Fruit fly (Drosophila melanogaster) whole organism, wandering third instar larva: Measurements from ENCODE around the gene Prosalpha6T.

ENCODE experiments used
- CrebA ChIP-seq: fragments of 200-800 bp; sonication (Bioruptor generic); optimal IDR thresholded peaks from 2 replicates; lab custom pipeline; 2016; ENCODE audit warnings: missing biosample characterization, mild to moderate bottlenecking, missing genetic modification characterization, borderline replicate concordance
- Dif ChIP-seq: fragments of 200-275, 200-300 bp; sonication (Bioruptor generic); optimal IDR thresholded peaks from 2 replicates; lab custom pipeline; 2018; ENCODE audit warnings: missing biosample characterization, missing genetic modification characterization; ENCODE audit not compliant: partially characterized antibody
- GATAd ChIP-seq: sonication (Bioruptor generic); optimal IDR thresholded peaks from 2 replicates; lab custom pipeline; 2016; ENCODE audit warnings: missing biosample characterization, missing genetic modification characterization
- HLH106 ChIP-seq: fragments of 200-800 bp; optimal IDR thresholded peaks from 3 replicates; lab custom pipeline; 2019; ENCODE audit warnings: missing biosample characterization, mild to moderate bottlenecking, missing genetic modification characterization, moderate library complexity
- Hnf4 ChIP-seq: fragments of 200-800 bp; sonication (Bioruptor generic); optimal IDR thresholded peaks from 2 replicates; lab custom pipeline; 2016; ENCODE audit warnings: missing biosample characterization, mild to moderate bottlenecking, missing genetic modification characterization
- Hr78 ChIP-seq: fragments of >200 bp; optimal IDR thresholded peaks from 2 replicates; lab custom pipeline; 2017; ENCODE audit warnings: missing biosample characterization, missing genetic modification characterization
- Hr83 ChIP-seq: fragments of 200-300 bp; sonication (Bioruptor generic); optimal IDR thresholded peaks from 2 replicates; lab custom pipeline; 2016; ENCODE audit warnings: missing biosample characterization, mild to moderate bottlenecking, missing genetic modification characterization, moderate library complexity; ENCODE audit not compliant: poor library complexity, severe bottlenecking
- Jra ChIP-seq: sonication (Bioruptor generic); optimal IDR thresholded peaks from 2 replicates; lab custom pipeline; 2016; ENCODE audit warnings: missing biosample characterization, missing genetic modification characterization
- Mio ChIP-seq: sonication (Bioruptor generic); optimal IDR thresholded peaks from 2 replicates; lab custom pipeline; 2016; ENCODE audit warnings: missing biosample characterization, missing genetic modification characterization
- N ChIP-seq: fragments of >200 bp; optimal IDR thresholded peaks from 2 replicates; lab custom pipeline; 2018; ENCODE audit warnings: missing biosample characterization, missing external identifiers, missing genetic modification characterization
- OdsH ChIP-seq: fragments of 200-800 bp; sonication (Bioruptor generic); optimal IDR thresholded peaks from 2 replicates; lab custom pipeline; 2016; ENCODE audit warnings: missing biosample characterization, mild to moderate bottlenecking, missing genetic modification characterization
- Rel ChIP-seq, 2 experiments: fragments of 200-800 bp; sonication (Bioruptor generic) in 1 of 2; optimal IDR thresholded peaks; 2 replicates in 1 of 2; 3 replicates in 1 of 2; lab custom pipeline; 2016 to 2019; ENCODE audit warnings: mild to moderate bottlenecking in 2 of 2, missing biosample characterization in 2 of 2, missing genetic modification characterization in 2 of 2, moderate library complexity in 1 of 2
- Sp1 ChIP-seq: fragments of 200-800 bp; sonication (Bioruptor generic); optimal IDR thresholded peaks from 3 replicates; lab custom pipeline; 2019; ENCODE audit warnings: missing biosample characterization, mild to moderate bottlenecking, missing genetic modification characterization, moderate library complexity
- Vsx2 ChIP-seq: fragments of 200-300, 225-300 bp; sonication (Bioruptor generic); optimal IDR thresholded peaks from 2 replicates; lab custom pipeline; 2018; ENCODE audit warnings: missing biosample characterization, missing genetic modification characterization; ENCODE audit not compliant: partially characterized antibody
- br ChIP-seq: fragments of 200-800 bp; sonication (Bioruptor generic); optimal IDR thresholded peaks from 2 replicates; lab custom pipeline; 2016; ENCODE audit warnings: missing biosample characterization, missing genetic modification characterization
- brk ChIP-seq: fragments of 200-800 bp; sonication (Bioruptor generic); optimal IDR thresholded peaks from 2 replicates; lab custom pipeline; 2016; ENCODE audit warnings: missing biosample characterization, mild to moderate bottlenecking, missing genetic modification characterization
- foxo ChIP-seq, 2 experiments: fragments of 200-800 bp; sonication (Bioruptor generic); optimal IDR thresholded peaks; 2 replicates in 1 of 2; 3 replicates in 1 of 2; lab custom pipeline; 2016 to 2017; ENCODE audit warnings: missing biosample characterization in 2 of 2, missing genetic modification characterization in 2 of 2
- fru ChIP-seq: fragments of 200-800 bp; sonication (Bioruptor generic); optimal IDR thresholded peaks from 3 replicates; lab custom pipeline; 2016; ENCODE audit warnings: missing biosample characterization, mild to moderate bottlenecking, missing genetic modification characterization
- h ChIP-seq: fragments of 200-800 bp; sonication (Bioruptor generic); optimal IDR thresholded peaks from 3 replicates; lab custom pipeline; 2016; ENCODE audit warnings: missing biosample characterization, mild to moderate bottlenecking, missing genetic modification characterization
- jim ChIP-seq: fragments of 175-275, 200-325 bp; sonication (Bioruptor generic); optimal IDR thresholded peaks from 2 replicates; lab custom pipeline; 2016; ENCODE audit warnings: missing biosample characterization, mild to moderate bottlenecking, missing genetic modification characterization
- lola ChIP-seq: fragments of >200 bp; optimal IDR thresholded peaks from 2 replicates; lab custom pipeline; 2017; ENCODE audit warnings: missing biosample characterization, missing genetic modification characterization
- psq ChIP-seq: fragments of 200-800 bp; sonication (Bioruptor generic); optimal IDR thresholded peaks from 3 replicates; lab custom pipeline; 2017; ENCODE audit warnings: missing biosample characterization, mild to moderate bottlenecking, missing genetic modification characterization, moderate library complexity
- rgr ChIP-seq: fragments of 200-800 bp; sonication (Bioruptor generic); optimal IDR thresholded peaks from 3 replicates; lab custom pipeline; 2016; ENCODE audit warnings: missing biosample characterization, mild to moderate bottlenecking, missing genetic modification characterization
- sage ChIP-seq: fragments of 200-800 bp; sonication (Bioruptor generic); optimal IDR thresholded peaks from 2 replicates; lab custom pipeline; 2016; ENCODE audit warnings: missing biosample characterization, mild to moderate bottlenecking, missing genetic modification characterization
- sv ChIP-seq: fragments of 200-800 bp; sonication (Bioruptor generic); optimal IDR thresholded peaks from 3 replicates; lab custom pipeline; 2016; ENCODE audit warnings: missing biosample characterization, missing genetic modification characterization
- tai ChIP-seq: sonication (Bioruptor generic); optimal IDR thresholded peaks from 2 replicates; lab custom pipeline; 2016; ENCODE audit warnings: missing biosample characterization, missing genetic modification characterization
- woc ChIP-seq: sonication (Bioruptor generic); optimal IDR thresholded peaks from 2 replicates; lab custom pipeline; 2016; ENCODE audit warnings: missing biosample characterization, mild to moderate bottlenecking, missing genetic modification characterization

The Prosalpha6T gene

DNA sequence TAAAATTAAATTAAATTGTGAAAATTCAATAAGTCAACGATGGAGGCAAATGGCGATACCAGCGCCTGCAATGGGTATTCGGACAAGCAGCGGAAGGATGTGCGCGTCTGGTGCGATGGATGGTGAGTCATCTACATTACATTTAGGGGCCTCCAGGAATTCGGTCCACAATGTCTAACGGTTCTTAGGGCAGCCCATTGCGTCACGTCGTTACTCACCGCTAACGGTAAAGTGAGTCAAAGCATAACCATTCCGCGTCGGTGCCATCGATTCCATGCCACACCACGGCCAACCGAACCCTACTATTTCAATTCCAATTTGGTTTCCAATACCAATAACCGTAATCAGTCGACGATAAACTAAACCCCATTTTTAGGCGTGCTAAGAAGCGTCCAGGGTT lies 27.7 kb upstream of the Prosalpha6T start:
- TF ChIP-seq GATAd (GFP tag; lab: Kevin White, UChicago) (no peak), Sp1 (GFP tag; lab: Kevin White, UChicago) (no peak), Hr83 (GFP tag; lab: Kevin White, UChicago) (no peak)

DNA sequence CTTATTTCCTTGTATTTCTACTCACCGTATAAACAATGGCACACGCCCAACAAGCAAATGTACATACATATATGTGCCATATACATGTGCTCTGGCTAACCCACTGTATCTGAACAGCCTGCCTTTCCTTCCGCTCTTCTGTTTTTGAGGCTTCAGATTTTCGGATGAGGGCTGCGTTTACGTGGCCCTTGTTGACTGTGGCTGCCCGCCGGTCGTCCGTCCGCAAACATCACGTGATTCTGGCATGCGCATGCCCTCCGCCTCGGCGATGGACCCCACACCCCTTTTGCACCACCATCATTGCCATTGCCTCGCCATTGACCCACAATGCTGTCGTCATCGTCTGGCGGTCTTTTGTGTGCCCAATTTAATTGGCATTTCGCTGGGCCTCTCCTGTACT lies 26.6 kb upstream of the Prosalpha6T start:
- TF ChIP-seq rgr (peak; percentile 21), brk (no peak), br (peak; percentile 52), Mio (no peak), Vsx2 (GFP tag; lab: Kevin White, UChicago) (no peak), N (GFP tag; lab: Kevin White, UChicago) (no peak), CrebA (GFP tag; lab: Kevin White, UChicago) (no peak), sage (GFP tag; lab: Kevin White, UChicago) (no peak), Hr83 (GFP tag; lab: Kevin White, UChicago) (peak; percentile 58), Hnf4 (GFP tag; lab: Kevin White, UChicago) (no peak), GATAd (GFP tag; lab: Kevin White, UChicago) (no peak), Sp1 (GFP tag; lab: Kevin White, UChicago) (peak; percentile 15), Rel (GFP tag; optimal IDR thresholded peaks at IDR 0.05; lab: Kevin White, UChicago) (no peak), Rel (tag; optimal IDR thresholded peaks at IDR 0.05; lab: Kevin White, UChicago) (peak; percentile 9), h (GFP tag; lab: Kevin White, UChicago) (peak; percentile 70), foxo (GFP tag; optimal IDR thresholded peaks at IDR 0.05; lab: Kevin White, UChicago) (peak in 1 of 2 experiments; percentile 4), Dif (GFP tag; lab: Kevin White, UChicago) (no peak), OdsH (GFP tag; lab: Kevin White, UChicago) (peak; percentile 21), fru (GFP tag; lab: Kevin White, UChicago) (peak; percentile 21), HLH106 (tag; lab: Kevin White, UChicago) (peak; percentile 22), sv (GFP tag; lab: Kevin White, UChicago) (no peak), jim (GFP tag; lab: Kevin White, UChicago) (no peak), Hr78 (GFP tag; lab: Kevin White, UChicago) (no peak), psq (GFP tag; lab: Kevin White, UChicago) (no peak)

DNA sequence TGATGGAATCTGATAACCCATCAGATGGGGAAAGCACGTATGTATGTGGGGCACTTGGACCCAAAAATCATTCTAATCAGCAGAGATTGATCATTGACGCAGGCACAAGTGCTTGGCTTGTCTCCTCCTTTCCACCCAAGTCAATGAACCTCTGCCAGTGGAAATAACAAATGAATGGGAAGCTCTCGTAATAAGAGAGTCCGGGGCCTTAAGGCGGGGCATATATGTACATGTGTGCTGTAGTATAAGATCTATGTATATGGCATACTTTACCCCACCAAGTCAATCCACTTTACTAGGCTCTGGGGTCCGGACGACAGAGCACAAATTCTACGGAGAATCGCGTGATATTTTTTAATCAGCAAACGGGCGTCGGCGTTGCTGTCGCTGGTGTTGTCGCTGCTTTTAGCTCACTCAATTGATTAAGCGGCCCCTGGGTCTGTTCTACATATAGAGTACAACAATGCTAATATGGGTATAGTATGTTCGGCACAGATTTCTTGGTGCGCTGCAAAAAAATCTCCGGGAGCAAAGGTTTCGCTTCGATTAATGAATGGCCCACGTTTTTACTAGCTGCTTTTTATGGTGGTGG lies 25.7 kb upstream of the Prosalpha6T start:
- peak; percentile 8 for TF ChIP-seq rgr
- no peak for TF ChIP-seq psq (GFP tag; lab: Kevin White, UChicago)
- TF ChIP-seq Rel (GFP tag; optimal IDR thresholded peaks at IDR 0.05; lab: Kevin White, UChicago), result no peak
- peak; percentile 83 for TF ChIP-seq Rel (tag; optimal IDR thresholded peaks at IDR 0.05; lab: Kevin White, UChicago)
- peak; percentile 22 for TF ChIP-seq Hnf4 (GFP tag; lab: Kevin White, UChicago)
- TF ChIP-seq GATAd (GFP tag; lab: Kevin White, UChicago), result no peak
- peak; percentile 13 for TF ChIP-seq OdsH (GFP tag; lab: Kevin White, UChicago)
- TF ChIP-seq Hr83 (GFP tag; lab: Kevin White, UChicago), result peak; percentile 0
- peak; percentile 42 for TF ChIP-seq h (GFP tag; lab: Kevin White, UChicago)
- no peak for TF ChIP-seq Jra (GFP tag; lab: Kevin White, UChicago)
- peak; percentile 33 for TF ChIP-seq br
- TF ChIP-seq Vsx2 (GFP tag; lab: Kevin White, UChicago), result no peak
- TF ChIP-seq, all 38 proteins: peak for 7

DNA sequence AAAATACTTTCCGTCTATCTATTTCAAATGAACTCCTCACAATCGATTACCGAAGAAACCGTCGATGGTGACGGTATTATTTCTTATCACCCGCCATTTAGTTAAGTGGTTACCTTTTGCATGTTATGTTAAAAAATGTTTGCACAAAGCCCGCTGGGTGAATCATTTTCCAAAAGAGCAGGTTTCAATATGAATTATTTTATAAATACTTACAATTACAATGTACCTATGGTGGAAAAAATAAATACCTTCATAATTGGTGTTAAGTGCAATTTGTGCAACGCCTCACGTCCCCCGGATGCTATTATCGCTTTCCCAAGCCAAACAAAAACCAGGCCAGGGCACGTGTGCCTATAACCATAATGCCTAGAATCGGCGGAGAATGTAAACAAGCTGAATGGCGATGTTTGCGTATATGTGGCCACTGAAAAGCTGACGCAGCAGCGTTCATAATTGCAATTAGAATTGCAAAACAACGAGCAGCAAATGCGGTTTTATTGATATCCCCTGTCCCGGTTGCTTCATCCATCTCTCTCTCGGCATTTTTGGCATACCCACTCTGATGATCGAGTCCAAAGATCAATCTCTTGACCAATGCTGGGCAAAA lies 24.9 kb upstream of the Prosalpha6T start:
- TF ChIP-seq woc (GFP tag; lab: Kevin White, UChicago) (no peak), lola (no peak), GATAd (GFP tag; lab: Kevin White, UChicago) (no peak), tai (GFP tag; lab: Kevin White, UChicago) (no peak), h (GFP tag; lab: Kevin White, UChicago) (no peak), Rel (GFP tag; optimal IDR thresholded peaks at IDR 0.05; lab: Kevin White, UChicago) (no peak), Rel (tag; optimal IDR thresholded peaks at IDR 0.05; lab: Kevin White, UChicago) (no peak), foxo (GFP tag; optimal IDR thresholded peaks at IDR 0.05; lab: Kevin White, UChicago) (no peak), Hr78 (GFP tag; lab: Kevin White, UChicago) (no peak), Jra (GFP tag; lab: Kevin White, UChicago) (no peak), CrebA (GFP tag; lab: Kevin White, UChicago) (no peak)
